Worm (Caenorhabditis elegans) whole organism, early embryonic: ENCODE measurements around the gene nhr-164.
"Not testable (repeated sequence)": the region's sequence is repeated elsewhere in the genome, so short reads cannot be mapped to it uniquely, and the experiment has no call there.

ENCODE experiments used
- F13C5.2 ChIP-seq: sonication (generic microtip); optimal IDR thresholded peaks from 2 replicates; lab custom pipeline; 2017; ENCODE audit warnings: mild to moderate bottlenecking, missing genetic modification characterization, inconsistent platforms, missing compliant biosample characterization
- ama-1 ChIP-seq: fragments of 150-350 bp; optimal IDR thresholded peaks from 2 replicates; lab custom pipeline; 2014
- ceh-13 ChIP-seq: fragments of 200-800 bp; sonication (Bioruptor generic); optimal IDR thresholded peaks from 2 replicates; lab custom pipeline; 2018; ENCODE audit warnings: mild to moderate bottlenecking, missing genetic modification characterization, missing compliant biosample characterization
- ceh-36 ChIP-seq: sonication (generic microtip); optimal IDR thresholded peaks from 2 replicates; lab custom pipeline; 2016; ENCODE audit warnings: missing genetic modification characterization, inconsistent platforms, missing compliant biosample characterization
- ets-7 ChIP-seq: sonication (generic microtip); optimal IDR thresholded peaks from 2 replicates; lab custom pipeline; 2016; ENCODE audit warnings: missing genotype, missing genetic modification characterization, missing compliant biosample characterization
- hmbx-1 ChIP-seq: sonication (generic microtip); optimal IDR thresholded peaks from 2 replicates; lab custom pipeline; 2016; ENCODE audit warnings: mild to moderate bottlenecking, missing genetic modification characterization, missing compliant biosample characterization
- hnd-1 ChIP-seq: sonication (generic microtip); optimal IDR thresholded peaks from 2 replicates; lab custom pipeline; 2016; ENCODE audit warnings: missing genetic modification characterization, missing compliant biosample characterization
- scrt-1 ChIP-seq: fragments of 200-800 bp; sonication (Bioruptor generic); IDR thresholded peaks from 2 replicates; pipeline ENCODE4 v1.3.6; 2022; ENCODE audit warnings: missing genetic modification characterization, missing compliant biosample characterization
- tbx-11 ChIP-seq: fragments of 200-800 bp; sonication (Bioruptor generic); IDR thresholded peaks from 2 replicates; pipeline ENCODE4 v1.3.6; 2022; ENCODE audit warnings: missing genetic modification characterization, missing compliant biosample characterization
- tbx-37 ChIP-seq: fragments of 200-800 bp; sonication (Bioruptor generic); conservative IDR thresholded peaks from 2 replicates; pipeline ENCODE4 v1.3.6; 2022; ENCODE audit warnings: missing genetic modification reagents, missing genetic modification characterization, missing compliant biosample characterization
- tra-4 ChIP-seq: sonication (generic microtip); optimal IDR thresholded peaks from 2 replicates; lab custom pipeline; 2017; ENCODE audit warnings: missing genetic modification characterization, missing compliant biosample characterization

- TF ChIP-seq ets-7; tbx-37 (GFP tag; lab: Robert Waterston, UW); tbx-11 (GFP tag; lab: Robert Waterston, UW); hnd-1 (tag; lab: Kevin White, UChicago); scrt-1 (GFP tag; lab: Robert Waterston, UW); F13C5.2 (tag; lab: Kevin White, UChicago); ceh-13 (GFP tag; lab: Kevin White, UChicago); ama-1 (lab: Kevin White, UChicago); hmbx-1 (tag; lab: Kevin White, UChicago); tra-4 (tag; lab: Kevin White, UChicago); ceh-36 (tag; lab: Kevin White, UChicago): not testable (repeated sequence)
Measured at ce11 chrV:15256669-15257068, 21.1 kb upstream of the nhr-164 start, which contains the start of gene srsx-39.
